Worm (Caenorhabditis elegans) whole organism, midembryonic: ENCODE data around the gene cmk-1.

Experiments used
- T22C8.4 ChIP-seq: fragments of 200-800 bp; sonication (Bioruptor generic); IDR thresholded peaks from 2 replicates; pipeline ENCODE4 v1.3.6; 2022; ENCODE audit warnings: missing genetic modification characterization, missing compliant biosample characterization
- cog-1 ChIP-seq: sonication (generic microtip); optimal IDR thresholded peaks from 2 replicates; lab custom pipeline; 2016; ENCODE audit warnings: missing genetic modification characterization, missing compliant biosample characterization
- flt-1 ChIP-seq: fragments of 200-800 bp; sonication (Bioruptor generic); IDR thresholded peaks from 2 replicates; pipeline ENCODE4 v1.3.6; 2022; ENCODE audit warnings: missing genetic modification characterization, missing compliant biosample characterization
- klf-2 ChIP-seq: fragments of 200-800 bp; sonication (Bioruptor generic); conservative IDR thresholded peaks from 2 replicates; pipeline ENCODE4 v1.3.6; 2022; ENCODE audit warnings: missing genetic modification reagents, missing genetic modification characterization, missing compliant biosample characterization
- med-1 ChIP-seq: sonication (generic microtip); optimal IDR thresholded peaks from 2 replicates; lab custom pipeline; 2017; ENCODE audit warnings: missing genetic modification characterization, mild to moderate bottlenecking, missing compliant biosample characterization, antibody characterized with exemption, missing genetic modification reagents; ENCODE audit not compliant: insufficient read depth
- ref-1 ChIP-seq: fragments of 200-800 bp; sonication (Bioruptor generic); conservative IDR thresholded peaks from 2 replicates; pipeline ENCODE4 v1.3.6; 2022; ENCODE audit warnings: missing genetic modification reagents, missing genetic modification characterization, missing compliant biosample characterization
- ztf-23 ChIP-seq: fragments of 200-800 bp; sonication (Bioruptor generic); IDR thresholded peaks from 2 replicates; pipeline ENCODE4 v1.3.6; 2022; ENCODE audit warnings: missing genetic modification reagents, missing genetic modification characterization, missing compliant biosample characterization
- ztf-29 ChIP-seq: fragments of 200-800 bp; sonication (Bioruptor generic); IDR thresholded peaks from 2 replicates; pipeline ENCODE4 v1.3.6; 2022; ENCODE audit warnings: missing genetic modification reagents, missing genetic modification characterization, missing compliant biosample characterization

DNA sequence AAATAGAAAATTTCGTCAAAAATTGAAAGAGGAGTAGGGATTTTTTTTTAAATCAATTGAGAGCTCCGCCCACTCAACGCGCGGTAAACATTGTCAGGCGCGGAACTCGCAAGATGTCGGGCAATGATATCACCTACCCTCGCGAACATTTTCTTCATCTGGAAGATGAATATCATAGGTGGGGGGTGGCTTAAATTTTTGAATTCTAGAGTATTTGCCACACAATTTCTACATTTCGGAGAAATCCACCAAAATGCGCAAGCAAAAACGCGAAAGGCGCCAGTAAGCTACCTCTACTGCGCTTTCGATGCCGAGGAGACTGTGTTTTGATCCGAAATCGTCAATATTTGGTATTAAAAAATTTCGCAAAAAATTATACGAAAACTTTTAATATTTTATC is 54.2 kb downstream of the cmk-1 start:
- TF ChIP-seq flt-1 (no peak), ztf-29 (GFP tag; lab: Robert Waterston, UW) (no peak), med-1 (GFP tag; lab: Kevin White, UChicago) (no peak), klf-2 (GFP tag; lab: Robert Waterston, UW) (no peak), ztf-23 (GFP tag; lab: Robert Waterston, UW) (no peak), cog-1 (tag; lab: Kevin White, UChicago) (no peak), T22C8.4 (no peak), ref-1 (GFP tag; lab: Robert Waterston, UW) (no peak)
